Worm (Caenorhabditis elegans) whole organism, L3 larva: Measurements from ENCODE around the gene C14B9.3.
A peak's percentile ranks its signal among the peaks of the same experiment; 100 is the strongest.

Experiments used
- R02D3.7 ChIP-seq: fragments of 150-350 bp; optimal IDR thresholded peaks from 2 replicates; lab custom pipeline; 2014; ENCODE audit warnings: missing biosample characterization, missing genetic modification characterization
- ZK546.5 ChIP-seq: sonication (generic microtip); optimal IDR thresholded peaks from 2 replicates; lab custom pipeline; 2017; ENCODE audit warnings: missing biosample characterization, missing genetic modification characterization
- ama-1 ChIP-seq: fragments of 150-350 bp; optimal IDR thresholded peaks from 2 replicates; lab custom pipeline; 2018
- ceh-16 ChIP-seq: sonication (generic microtip); optimal IDR thresholded peaks from 2 replicates; lab custom pipeline; 2017; ENCODE audit warnings: missing biosample characterization, missing genetic modification characterization
- ceh-9 ChIP-seq: sonication (generic microtip); optimal IDR thresholded peaks from 2 replicates; lab custom pipeline; 2018; ENCODE audit warnings: missing biosample characterization, missing genetic modification characterization
- elt-2 ChIP-seq: sonication (generic microtip); optimal IDR thresholded peaks from 2 replicates; lab custom pipeline; 2016; ENCODE audit warnings: missing genetic modification reagents, mild to moderate bottlenecking, missing genetic modification characterization, missing compliant biosample characterization
- fkh-10 ChIP-seq: sonication (generic microtip); optimal IDR thresholded peaks from 2 replicates; lab custom pipeline; 2017; ENCODE audit warnings: missing biosample characterization, missing genetic modification reagents, missing genetic modification characterization
- lin-15B ChIP-seq: fragments of 150-350 bp; optimal IDR thresholded peaks from 2 replicates; lab custom pipeline; 2014; ENCODE audit warnings: missing biosample characterization, missing genetic modification characterization
- nhr-237 ChIP-seq: fragments of 150-350 bp; optimal IDR thresholded peaks from 2 replicates; lab custom pipeline; 2014; ENCODE audit warnings: missing biosample characterization, missing genetic modification characterization
- nhr-67 ChIP-seq: fragments of 150-350 bp; optimal IDR thresholded peaks from 2 replicates; lab custom pipeline; 2014; ENCODE audit warnings: missing biosample characterization, missing genetic modification characterization
- nhr-77 ChIP-seq: fragments of 150-350 bp; optimal IDR thresholded peaks from 2 replicates; lab custom pipeline; 2014; ENCODE audit warnings: missing biosample characterization, missing genetic modification characterization
- unc-39 ChIP-seq: sonication (generic microtip); optimal IDR thresholded peaks from 4 replicates; lab custom pipeline; 2017; ENCODE audit warnings: missing biosample characterization, missing genetic modification characterization
- unc-62 ChIP-seq: fragments of 150-350 bp; sonication (generic microtip); optimal IDR thresholded peaks from 4 replicates; lab custom pipeline; 2014; ENCODE audit warnings: missing biosample characterization, missing genetic modification reagents, missing genetic modification characterization

- TF ChIP-seq unc-62 (GFP tag; lab: Kevin White, UChicago) (no peak), R02D3.7 (peak; percentile 84), nhr-77 (tag; lab: Kevin White, UChicago) (no peak), lin-15B (tag; lab: Kevin White, UChicago) (peak; percentile 54), nhr-237 (tag; lab: Kevin White, UChicago) (no peak), ceh-16 (tag; lab: Kevin White, UChicago) (no peak), elt-2 (tag; lab: Kevin White, UChicago) (no peak), unc-39 (tag; lab: Kevin White, UChicago) (no peak), fkh-10 (GFP tag; lab: Kevin White, UChicago) (no peak), ZK546.5 (tag; lab: Kevin White, UChicago) (no peak), nhr-67 (tag; lab: Kevin White, UChicago) (no peak), ama-1 (lab: Kevin White, UChicago) (no peak), ceh-9 (tag; lab: Kevin White, UChicago) (no peak)
Measured at ce11 chrIII:8100960-8101359, 7.6 kb upstream of the C14B9.3 start, which contains the start of gene plk-1.
